Worm (Caenorhabditis elegans) whole organism, early embryonic: ENCODE results near the gene C06E1.9.

Experiments
- scrt-1 ChIP-seq: fragments of 200-800 bp; sonication (Bioruptor generic); IDR thresholded peaks from 2 replicates; pipeline ENCODE4 v1.3.6; 2022; ENCODE audit warnings: missing genetic modification characterization, missing compliant biosample characterization
- sea-1 ChIP-seq: fragments of 200-800 bp; sonication (Bioruptor generic); conservative IDR thresholded peaks from 2 replicates; pipeline ENCODE4 v1.3.6; 2022; ENCODE audit warnings: missing genetic modification characterization, missing compliant biosample characterization
- tbx-11 ChIP-seq: fragments of 200-800 bp; sonication (Bioruptor generic); IDR thresholded peaks from 2 replicates; pipeline ENCODE4 v1.3.6; 2022; ENCODE audit warnings: missing genetic modification characterization, missing compliant biosample characterization

DNA sequence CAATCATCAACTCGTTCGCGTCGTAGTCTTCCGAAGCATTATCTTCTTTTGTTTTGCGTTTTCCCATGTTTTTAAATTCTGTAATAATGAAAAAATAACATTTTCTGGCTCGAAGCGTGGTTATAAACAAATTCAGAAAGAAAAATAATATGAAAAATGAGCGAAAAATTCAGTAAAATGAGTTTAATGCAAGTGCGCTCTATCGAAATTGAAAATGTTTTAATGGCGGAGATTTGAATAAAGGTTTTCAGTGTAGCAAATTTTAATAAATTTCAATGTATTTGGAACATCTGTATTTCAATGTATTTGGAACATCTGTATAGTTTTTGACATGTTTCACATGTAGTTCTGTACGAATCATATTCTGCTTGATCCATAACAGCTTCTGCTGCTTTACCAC lies 4.9 kb upstream of the C06E1.9 start, which contains the start of gene rha-2:
- TF ChIP-seq scrt-1 (no peak), tbx-11 (GFP tag; lab: Robert Waterston, UW) (no peak), sea-1 (GFP tag; lab: Robert Waterston, UW) (no peak)
